Fruit fly (Drosophila melanogaster) whole organism, pupa: ENCODE results near the gene Lasp.

Source experiments
- CG10348 ChIP-seq: fragments of 200-800 bp; sonication (Bioruptor generic); IDR thresholded peaks from 2 replicates; pipeline ENCODE4 v1.3.6; 2022; ENCODE audit warnings: missing biosample characterization, missing genetic modification characterization
- CG12605 ChIP-seq: fragments of 200-800 bp; sonication (Bioruptor generic); IDR thresholded peaks from 2 replicates; pipeline ENCODE4 v1.3.6; 2022; ENCODE audit warnings: missing biosample characterization, missing genetic modification characterization
- CG13204 ChIP-seq: fragments of 200-800 bp; sonication (Bioruptor generic); optimal IDR thresholded peaks from 2 replicates; lab custom pipeline; 2018; ENCODE audit warnings: missing biosample characterization, mild to moderate bottlenecking, missing genetic modification characterization, moderate library complexity
- CG14655 ChIP-seq: fragments of 200-800 bp; sonication (Bioruptor generic); optimal IDR thresholded peaks from 3 replicates; lab custom pipeline; 2017; ENCODE audit warnings: mild to moderate bottlenecking, missing biosample characterization, missing genetic modification reagents, missing genetic modification characterization
- CG15710 ChIP-seq: fragments of 200-800 bp; sonication (Bioruptor generic); optimal IDR thresholded peaks from 2 replicates; lab custom pipeline; 2018; ENCODE audit warnings: missing biosample characterization, mild to moderate bottlenecking, missing genetic modification characterization, moderate library complexity
- CG17806 ChIP-seq: fragments of 200-800 bp; sonication (Bioruptor generic); optimal IDR thresholded peaks from 2 replicates; lab custom pipeline; 2018; ENCODE audit warnings: missing biosample characterization, mild to moderate bottlenecking, missing genetic modification characterization, moderate library complexity
- CG32121 ChIP-seq: fragments of 200-800 bp; sonication (Bioruptor generic); IDR thresholded peaks from 2 replicates; pipeline ENCODE4 v1.3.6; 2022; ENCODE audit warnings: missing biosample characterization, missing genetic modification characterization
- CG34367 ChIP-seq: fragments of 200-800 bp; sonication (Bioruptor generic); optimal IDR thresholded peaks from 2 replicates; lab custom pipeline; 2018; ENCODE audit warnings: missing biosample characterization, mild to moderate bottlenecking, missing genetic modification characterization
- CG4496 ChIP-seq: fragments of 200-800 bp; sonication (Bioruptor generic); IDR thresholded peaks from 3 replicates; pipeline ENCODE4 v1.3.6; 2022; ENCODE audit warnings: missing biosample characterization, missing genetic modification characterization
- CG8159 ChIP-seq: fragments of 200-800 bp; sonication (Bioruptor generic); optimal IDR thresholded peaks from 3 replicates; lab custom pipeline; 2018; ENCODE audit warnings: missing biosample characterization, mild to moderate bottlenecking, missing genetic modification characterization, moderate library complexity
- CG8301 ChIP-seq: fragments of 200-800 bp; sonication (Bioruptor generic); optimal IDR thresholded peaks from 2 replicates; lab custom pipeline; 2018; ENCODE audit warnings: missing biosample characterization, mild to moderate bottlenecking, missing genetic modification characterization
- CG9948 ChIP-seq: fragments of 200-800 bp; sonication (Bioruptor generic); optimal IDR thresholded peaks from 2 replicates; lab custom pipeline; 2018; ENCODE audit warnings: missing biosample characterization, mild to moderate bottlenecking, missing genetic modification characterization, moderate library complexity
- D1 ChIP-seq: fragments of 200-800 bp; sonication (Bioruptor generic); optimal IDR thresholded peaks from 2 replicates; lab custom pipeline; 2018; ENCODE audit warnings: missing biosample characterization, mild to moderate bottlenecking, missing genetic modification characterization, moderate library complexity
- EcR ChIP-seq: fragments of 200-800 bp; sonication (Bioruptor generic); optimal IDR thresholded peaks from 3 replicates; lab custom pipeline; 2019; ENCODE audit warnings: missing biosample characterization, missing genetic modification characterization, mild to moderate bottlenecking, moderate library complexity, missing genetic modification reagents
- Ets98B ChIP-seq: fragments of 200-800 bp; sonication (Bioruptor generic); IDR thresholded peaks from 2 replicates; pipeline ENCODE4 v1.3.6; 2022; ENCODE audit warnings: missing biosample characterization, missing genetic modification characterization
- Pif1A ChIP-seq: fragments of 200-800 bp; sonication (Bioruptor generic); optimal IDR thresholded peaks from 3 replicates; lab custom pipeline; 2016; ENCODE audit warnings: missing biosample characterization, missing genetic modification characterization
- Pif1B ChIP-seq: fragments of 200-800 bp; sonication (Bioruptor generic); optimal IDR thresholded peaks from 3 replicates; lab custom pipeline; 2016; ENCODE audit warnings: missing biosample characterization, missing genetic modification characterization
- Snoo ChIP-seq: fragments of 200-800 bp; sonication (Bioruptor generic); optimal IDR thresholded peaks from 3 replicates; lab custom pipeline; 2017; ENCODE audit warnings: missing biosample characterization, mild to moderate bottlenecking, missing genetic modification characterization, inconsistent platforms
- fd96Ca ChIP-seq: fragments of 200-800 bp; sonication (Bioruptor generic); IDR thresholded peaks from 3 replicates; pipeline ENCODE4 v1.3.6; 2022; ENCODE audit warnings: missing biosample characterization, missing genetic modification characterization
- gl ChIP-seq: fragments of 200-800 bp; sonication (Bioruptor generic); optimal IDR thresholded peaks from 2 replicates; lab custom pipeline; 2018; ENCODE audit warnings: missing biosample characterization, mild to moderate bottlenecking, missing genetic modification characterization
- rn ChIP-seq: fragments of 200-800 bp; sonication (Bioruptor generic); IDR thresholded peaks from 2 replicates; pipeline ENCODE4 v1.3.6; 2022; ENCODE audit warnings: missing biosample characterization, missing genetic modification characterization

Gene Lasp

dm6 chr3L:16711430-16712228 lies at the start of gene Lasp, which contains the start of the genes CG43954 and Dab:
TSS of gene Lasp (minus strand) at chr3L:16711677.
TSS of gene CG43954 (minus strand) at chr3L:16711677.
TSS of gene Dab (plus strand) at chr3L:16712126.
- TF ChIP-seq fd96Ca (no peak), Snoo (tag; lab: Kevin White, UChicago) (peak; percentile 49), CG15710 (no peak), CG14655 (GFP tag; lab: Kevin White, UChicago) (no peak), gl (tag; lab: Kevin White, UChicago) (no peak), CG10348 (no peak), CG32121 (GFP tag; lab: Robert Waterston, UW) (peak; percentile 46; the same call in 1 of the 2 replicates), CG4496 (GFP tag; lab: Robert Waterston, UW) (peak; percentile 38; the same call in 1 of the 3 replicates), CG13204 (peak; percentile 26), CG8301 (tag; lab: Kevin White, UChicago) (no peak), Ets98B (GFP tag; lab: Robert Waterston, UW) (peak; percentile 31), Pif1B (GFP tag; lab: Kevin White, UChicago) (no peak), EcR (no peak), CG12605 (GFP tag; lab: Robert Waterston, UW) (peak; percentile 54; the same call in 1 of the 2 replicates), rn (no peak), CG17806 (tag; lab: Kevin White, UChicago) (no peak), CG8159 (tag; lab: Kevin White, UChicago) (peak; percentile 14), CG9948 (tag; lab: Kevin White, UChicago) (peak; percentile 9), CG34367 (tag; lab: Kevin White, UChicago) (no peak), D1 (tag; lab: Kevin White, UChicago) (no peak), Pif1A (peak; percentile 15)

DNA sequence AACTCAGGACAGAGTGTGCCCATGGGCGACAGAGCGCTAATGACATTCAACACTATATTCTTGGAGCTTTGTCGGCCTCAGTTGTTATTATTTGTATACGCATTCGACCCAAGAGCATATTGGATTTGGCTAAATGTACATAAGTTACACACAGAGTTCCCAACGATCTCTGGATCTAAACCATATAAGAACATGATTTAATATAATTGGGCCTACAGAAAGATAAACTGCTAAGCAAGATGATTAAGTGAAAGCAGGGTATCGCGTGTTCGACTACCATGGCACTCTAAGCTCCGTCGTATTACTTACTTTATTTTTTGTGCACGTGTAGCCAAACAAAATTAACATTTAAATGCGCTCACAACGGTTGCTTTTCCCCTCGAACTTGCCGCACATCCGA lies 48.8 kb upstream of the Lasp start:
- TF ChIP-seq Ets98B (GFP tag; lab: Robert Waterston, UW) (no peak), Snoo (tag; lab: Kevin White, UChicago) (no peak), CG8301 (tag; lab: Kevin White, UChicago) (peak; percentile 35), D1 (tag; lab: Kevin White, UChicago) (no peak), CG32121 (GFP tag; lab: Robert Waterston, UW) (no peak), EcR (no peak), Pif1B (GFP tag; lab: Kevin White, UChicago) (no peak), CG12605 (GFP tag; lab: Robert Waterston, UW) (no peak), CG4496 (GFP tag; lab: Robert Waterston, UW) (no peak), CG8159 (tag; lab: Kevin White, UChicago) (no peak), CG9948 (tag; lab: Kevin White, UChicago) (peak; percentile 29), fd96Ca (no peak), CG34367 (tag; lab: Kevin White, UChicago) (no peak), CG15710 (no peak), gl (tag; lab: Kevin White, UChicago) (no peak), CG14655 (GFP tag; lab: Kevin White, UChicago) (peak; percentile 23), CG10348 (no peak), CG17806 (tag; lab: Kevin White, UChicago) (peak; percentile 12), CG13204 (no peak), rn (no peak), Pif1A (no peak)
- TF ChIP-seq, all 21 proteins: peak for 4

- no peak for TF ChIP-seq EcR
- TF ChIP-seq Snoo (tag; lab: Kevin White, UChicago), result no peak
- no peak for TF ChIP-seq fd96Ca
- TF ChIP-seq CG13204, result no peak
- peak; percentile 60 for TF ChIP-seq CG9948 (tag; lab: Kevin White, UChicago)
- TF ChIP-seq D1 (tag; lab: Kevin White, UChicago), result no peak
- TF ChIP-seq rn, result no peak
- peak; percentile 65 for TF ChIP-seq CG8159 (tag; lab: Kevin White, UChicago)
- TF ChIP-seq CG10348, result no peak
- TF ChIP-seq CG8301 (tag; lab: Kevin White, UChicago), result peak; percentile 27
- TF ChIP-seq CG34367 (tag; lab: Kevin White, UChicago), result peak; percentile 34
- TF ChIP-seq Ets98B (GFP tag; lab: Robert Waterston, UW), result 0 out of 2 replicates have a peak, but pooled peaks have one; percentile 6
- peak; percentile 54 for TF ChIP-seq CG15710
- no peak for TF ChIP-seq Pif1B (GFP tag; lab: Kevin White, UChicago)
- no peak for TF ChIP-seq Pif1A
- no peak for TF ChIP-seq gl (tag; lab: Kevin White, UChicago)
- TF ChIP-seq CG14655 (GFP tag; lab: Kevin White, UChicago), result peak; percentile 62
- TF ChIP-seq CG12605 (GFP tag; lab: Robert Waterston, UW), result peak; percentile 28; the same call in 1 of the 2 replicates
- peak; percentile 43 for TF ChIP-seq CG17806 (tag; lab: Kevin White, UChicago)
- 0 out of 3 replicates have a peak, but pooled peaks have one; percentile 24 for TF ChIP-seq CG4496 (GFP tag; lab: Robert Waterston, UW)
- TF ChIP-seq CG32121 (GFP tag; lab: Robert Waterston, UW), result no peak
- TF ChIP-seq, all 21 proteins: peak for 10
Measured at dm6 chr3L:16759483-16759882, 48.0 kb upstream of the Lasp start.

dm6 chr3L:16758504-16759109 lies 47.1 kb upstream of the Lasp start:
- TF ChIP-seq CG17806 (tag; lab: Kevin White, UChicago) (peak; percentile 87), CG10348 (no peak), CG34367 (tag; lab: Kevin White, UChicago) (peak; percentile 79), Pif1A (peak; percentile 92), rn (peak; percentile 71), Snoo (tag; lab: Kevin White, UChicago) (peak; percentile 75), CG13204 (peak; percentile 81), D1 (tag; lab: Kevin White, UChicago) (peak; percentile 65), CG12605 (GFP tag; lab: Robert Waterston, UW) (peak; percentile 84), CG15710 (peak; percentile 85), Pif1B (GFP tag; lab: Kevin White, UChicago) (peak; percentile 89), CG14655 (GFP tag; lab: Kevin White, UChicago) (peak; percentile 91), Ets98B (GFP tag; lab: Robert Waterston, UW) (peak; percentile 88), CG8301 (tag; lab: Kevin White, UChicago) (peak; percentile 91), CG9948 (tag; lab: Kevin White, UChicago) (peak; percentile 80), CG8159 (tag; lab: Kevin White, UChicago) (peak; percentile 84), gl (tag; lab: Kevin White, UChicago) (peak; percentile 82), CG4496 (GFP tag; lab: Robert Waterston, UW) (peak; percentile 87), CG32121 (GFP tag; lab: Robert Waterston, UW) (peak; percentile 80), EcR (peak; percentile 34), fd96Ca (peak; percentile 87)
